Worm (Caenorhabditis elegans): ENCODE results near the gene C08F8.15.

ce11 chrIV:11156526-11156925 lies 4.1 kb downstream of the C08F8.15 start:
- TF ChIP-seq snpc-4 (tag; optimal IDR thresholded peaks at IDR 0.05) (no peak), M03D4.4 (tag; optimal IDR thresholded peaks at IDR 0.05) (no peak), sem-2 (GFP tag; optimal IDR thresholded peaks at IDR 0.05) (no peak), unc-62 (GFP tag; optimal IDR thresholded peaks at IDR 0.05) (no peak), nhr-28 (tag; optimal IDR thresholded peaks at IDR 0.05) (no peak), ztf-11 (tag; optimal IDR thresholded peaks at IDR 0.05) (no peak)
